Fruit fly (Drosophila melanogaster) whole organism: ENCODE data around the gene spdi.

Source experiments
- CG8478 ChIP-seq: fragments of >200 bp; optimal IDR thresholded peaks from 2 replicates; lab custom pipeline; 2018; ENCODE audit warnings: inconsistent platforms
- Dll ChIP-seq: fragments of >200 bp; optimal IDR thresholded peaks from 2 replicates; lab custom pipeline; 2017
- EcR ChIP-seq, 2 experiments: fragments of >200 bp; optimal IDR thresholded peaks; 2 replicates each; lab custom pipeline; 2017; ENCODE audit warnings: missing biosample characterization in 2 of 2, missing genetic modification characterization in 2 of 2, missing genetic modification reagents in 2 of 2
- pan ChIP-seq: fragments of >200 bp; optimal IDR thresholded peaks from 2 replicates; lab custom pipeline; 2017
- psq ChIP-seq: fragments of >200 bp; optimal IDR thresholded peaks from 2 replicates; lab custom pipeline; 2017
- usp ChIP-seq: fragments of >200 bp; optimal IDR thresholded peaks from 2 replicates; lab custom pipeline; 2017; ENCODE audit warnings: missing biosample characterization, missing genetic modification characterization, mixed read lengths

- TF ChIP-seq psq (lab: Kevin White, UChicago) (no peak), EcR (GFP tag; optimal IDR thresholded peaks at IDR 0.05; lab: Kevin White, UChicago) (no peak), pan (lab: Kevin White, UChicago) (no peak), CG8478 (no peak), usp (GFP tag; lab: Kevin White, UChicago) (no peak), Dll (lab: Kevin White, UChicago) (no peak)
Observed at dm6 chrX:592588-593288, 27.3 kb downstream of the spdi start.
